Worm (Caenorhabditis elegans) whole organism, L1 larva: ENCODE measurements around the gene Y49F6A.12.

Source experiments
- F16B12.6 ChIP-seq: fragments of 150-350 bp; optimal IDR thresholded peaks from 2 replicates; lab custom pipeline; 2014; ENCODE audit warnings: missing biosample characterization, missing genetic modification characterization
- ceh-63 ChIP-seq: fragments of 200-800 bp; sonication (Bioruptor generic); optimal IDR thresholded peaks from 2 replicates; lab custom pipeline; 2018; ENCODE audit warnings: mild to moderate bottlenecking, missing genetic modification characterization, missing compliant biosample characterization
- ceh-82 ChIP-seq, 3 experiments: fragments of 150-350 bp in 1 of 3; sonication (generic microtip) in 2 of 3; optimal IDR thresholded peaks; 2 replicates each; lab custom pipeline; 2014 to 2017; ENCODE audit warnings: missing biosample characterization in 3 of 3, missing genetic modification characterization in 3 of 3
- ceh-88 ChIP-seq: fragments of 200-800 bp; sonication (Bioruptor generic); IDR thresholded peaks from 2 replicates; pipeline ENCODE4 v1.3.6; 2022; ENCODE audit warnings: missing genetic modification characterization, missing compliant biosample characterization
- ceh-90 ChIP-seq: sonication (generic microtip); optimal IDR thresholded peaks from 2 replicates; lab custom pipeline; 2016; ENCODE audit warnings: missing genetic modification characterization, missing compliant biosample characterization
- ces-1 ChIP-seq: fragments of 150-350 bp; optimal IDR thresholded peaks from 2 replicates; lab custom pipeline; 2014; ENCODE audit warnings: missing biosample characterization, missing genetic modification reagents, missing genetic modification characterization
- dpl-1 ChIP-seq, 3 experiments: fragments of 150-350 bp in 2 of 3; sonication (generic microtip) in 1 of 3; optimal IDR thresholded peaks; 2 replicates each; lab custom pipeline; 2014 to 2017; ENCODE audit warnings: missing biosample characterization in 3 of 3, missing genetic modification characterization in 3 of 3, missing genetic modification reagents in 3 of 3
- dsc-1 ChIP-seq: sonication (generic microtip); optimal IDR thresholded peaks from 2 replicates; lab custom pipeline; 2016; ENCODE audit warnings: mild to moderate bottlenecking, missing genetic modification characterization, missing compliant biosample characterization
- efl-1 ChIP-seq, 4 experiments: fragments of 150-350 bp; optimal IDR thresholded peaks in 3 of 4; peaks in 1 of 4; 1 replicate in 1 of 4; 2 replicates in 3 of 4; lab custom pipeline; 2014; ENCODE audit warnings: missing biosample characterization in 2 of 4, missing genetic modification characterization in 2 of 4, missing genetic modification reagents in 2 of 4
- egl-13 ChIP-seq: sonication (generic microtip); optimal IDR thresholded peaks from 2 replicates; lab custom pipeline; 2016; ENCODE audit warnings: missing genotype, missing genetic modification reagents, missing genetic modification characterization, missing compliant biosample characterization
- elt-2 ChIP-seq: sonication (generic microtip); optimal IDR thresholded peaks from 2 replicates; lab custom pipeline; 2016; ENCODE audit warnings: missing genetic modification characterization, mild to moderate bottlenecking, inconsistent platforms, missing compliant biosample characterization, missing genetic modification reagents
- elt-3 ChIP-seq, 6 experiments: fragments of 150-350 bp in 1 of 6; sonication (generic microtip); optimal IDR thresholded peaks; 2 replicates each; lab custom pipeline; 2017 to 2018; ENCODE audit warnings: missing biosample characterization in 6 of 6, missing genetic modification characterization in 6 of 6, inconsistent platforms in 1 of 6
- ets-5 ChIP-seq: fragments of 200-800 bp; sonication (Bioruptor generic); IDR thresholded peaks from 2 replicates; pipeline ENCODE4 v1.3.6; 2022; ENCODE audit warnings: missing genetic modification characterization, missing compliant biosample characterization
- fkh-8 ChIP-seq: sonication (generic microtip); optimal IDR thresholded peaks from 2 replicates; lab custom pipeline; 2016; ENCODE audit warnings: mild to moderate bottlenecking, missing genetic modification characterization, missing compliant biosample characterization
- hpl-2 ChIP-seq: fragments of 150-350 bp; optimal IDR thresholded peaks from 2 replicates; lab custom pipeline; 2014; ENCODE audit warnings: missing biosample characterization, missing genetic modification reagents, missing genetic modification characterization
- lin-13 ChIP-seq: fragments of 150-350 bp; optimal IDR thresholded peaks from 2 replicates; lab custom pipeline; 2014; ENCODE audit warnings: missing biosample characterization, missing genetic modification reagents, missing genetic modification characterization
- lin-35 ChIP-seq, 2 experiments: fragments of 150-350 bp; optimal IDR thresholded peaks; 2 replicates each; lab custom pipeline; 2014; ENCODE audit warnings: missing biosample characterization in 2 of 2, missing genetic modification characterization in 2 of 2, missing genetic modification reagents in 2 of 2
- mab-9 ChIP-seq: fragments of 200-800 bp; sonication (Bioruptor generic); IDR thresholded peaks from 2 replicates; pipeline ENCODE4 v1.3.6; 2022; ENCODE audit warnings: missing genetic modification reagents, missing genetic modification characterization, missing compliant biosample characterization
- mep-1 ChIP-seq: fragments of 150-350 bp; optimal IDR thresholded peaks from 2 replicates; lab custom pipeline; 2014; ENCODE audit warnings: missing biosample characterization, missing genetic modification characterization
- nhr-11 ChIP-seq: fragments of 150-350 bp; optimal IDR thresholded peaks from 2 replicates; lab custom pipeline; 2014; ENCODE audit warnings: missing biosample characterization, missing genetic modification characterization
- nhr-12 ChIP-seq: sonication (generic microtip); optimal IDR thresholded peaks from 2 replicates; lab custom pipeline; 2017; ENCODE audit warnings: missing biosample characterization, missing genetic modification characterization
- nhr-19 ChIP-seq: fragments of 200-800 bp; sonication (Bioruptor generic); conservative IDR thresholded peaks from 2 replicates; pipeline ENCODE4 v1.3.6; 2022; ENCODE audit warnings: missing genetic modification characterization, missing compliant biosample characterization
- nhr-20 ChIP-seq: sonication (generic microtip); optimal IDR thresholded peaks from 2 replicates; lab custom pipeline; 2016; ENCODE audit warnings: mild to moderate bottlenecking, missing genetic modification characterization, missing compliant biosample characterization
- nhr-237 ChIP-seq: fragments of 150-350 bp; optimal IDR thresholded peaks from 2 replicates; lab custom pipeline; 2014; ENCODE audit warnings: missing biosample characterization, missing genetic modification characterization
- nhr-28 ChIP-seq: fragments of 150-350 bp; optimal IDR thresholded peaks from 2 replicates; lab custom pipeline; 2014; ENCODE audit warnings: missing biosample characterization, missing genetic modification characterization
- nhr-47 ChIP-seq: sonication (generic microtip); optimal IDR thresholded peaks from 2 replicates; lab custom pipeline; 2016; ENCODE audit warnings: mild to moderate bottlenecking, missing genetic modification characterization, moderate library complexity, missing compliant biosample characterization
- nhr-71 ChIP-seq: sonication (generic microtip); optimal IDR thresholded peaks from 2 replicates; lab custom pipeline; 2016; ENCODE audit warnings: mild to moderate bottlenecking, missing genetic modification characterization, moderate library complexity, missing compliant biosample characterization
- nhr-76 ChIP-seq: sonication (generic microtip); optimal IDR thresholded peaks from 2 replicates; lab custom pipeline; 2017; ENCODE audit warnings: missing biosample characterization, missing genetic modification characterization
- nhr-77 ChIP-seq: fragments of 150-350 bp; optimal IDR thresholded peaks from 2 replicates; lab custom pipeline; 2014; ENCODE audit warnings: missing biosample characterization, missing genetic modification characterization
- nhr-85 ChIP-seq: sonication (generic microtip); peaks from one replicate; lab custom pipeline; 2016; ENCODE audit warnings: missing genetic modification characterization, inconsistent platforms, missing compliant biosample characterization
- nhr-90 ChIP-seq: sonication (generic microtip); optimal IDR thresholded peaks from 2 replicates; lab custom pipeline; 2016; ENCODE audit warnings: mild to moderate bottlenecking, missing genetic modification characterization, missing compliant biosample characterization; ENCODE audit not compliant: poor library complexity
- pax-3 ChIP-seq: fragments of 200-800 bp; sonication (Bioruptor generic); optimal IDR thresholded peaks from 2 replicates; lab custom pipeline; 2018; ENCODE audit warnings: mild to moderate bottlenecking, missing genetic modification characterization, moderate library complexity, missing compliant biosample characterization
- rnt-1 ChIP-seq: sonication (generic microtip); optimal IDR thresholded peaks from 2 replicates; lab custom pipeline; 2016; ENCODE audit warnings: mild to moderate bottlenecking, missing genetic modification characterization, moderate library complexity, missing compliant biosample characterization
- snu-23 ChIP-seq: sonication (generic microtip); optimal IDR thresholded peaks from 2 replicates; lab custom pipeline; 2016; ENCODE audit warnings: missing genetic modification characterization, missing compliant biosample characterization
- sptf-1 ChIP-seq: fragments of 150-350 bp; optimal IDR thresholded peaks from 2 replicates; lab custom pipeline; 2014; ENCODE audit warnings: missing biosample characterization, missing genetic modification characterization
- sup-37 ChIP-seq: fragments of 200-800 bp; sonication (Bioruptor generic); optimal IDR thresholded peaks from 2 replicates; lab custom pipeline; 2018; ENCODE audit warnings: mild to moderate bottlenecking, missing genetic modification characterization, missing compliant biosample characterization
- swsn-7 ChIP-seq: sonication (generic microtip); optimal IDR thresholded peaks from 2 replicates; lab custom pipeline; 2016; ENCODE audit warnings: missing genetic modification characterization, missing compliant biosample characterization
- unc-130 ChIP-seq: fragments of 150-350 bp; optimal IDR thresholded peaks from 2 replicates; lab custom pipeline; 2017; ENCODE audit warnings: missing biosample characterization, missing genetic modification characterization, inconsistent platforms
- vab-15 ChIP-seq: sonication (generic microtip); optimal IDR thresholded peaks from 2 replicates; lab custom pipeline; 2017; ENCODE audit warnings: missing genotype, mild to moderate bottlenecking, missing genetic modification characterization, missing compliant biosample characterization
- zip-4 ChIP-seq: fragments of 200-800 bp; sonication (Bioruptor generic); optimal IDR thresholded peaks from 2 replicates; lab custom pipeline; 2018; ENCODE audit warnings: mild to moderate bottlenecking, missing genetic modification characterization, moderate library complexity, missing compliant biosample characterization
- ztf-4 ChIP-seq: fragments of 150-350 bp; optimal IDR thresholded peaks from 2 replicates; lab custom pipeline; 2014; ENCODE audit warnings: missing biosample characterization, missing genetic modification characterization

Y49F6A.12 gene

DNA sequence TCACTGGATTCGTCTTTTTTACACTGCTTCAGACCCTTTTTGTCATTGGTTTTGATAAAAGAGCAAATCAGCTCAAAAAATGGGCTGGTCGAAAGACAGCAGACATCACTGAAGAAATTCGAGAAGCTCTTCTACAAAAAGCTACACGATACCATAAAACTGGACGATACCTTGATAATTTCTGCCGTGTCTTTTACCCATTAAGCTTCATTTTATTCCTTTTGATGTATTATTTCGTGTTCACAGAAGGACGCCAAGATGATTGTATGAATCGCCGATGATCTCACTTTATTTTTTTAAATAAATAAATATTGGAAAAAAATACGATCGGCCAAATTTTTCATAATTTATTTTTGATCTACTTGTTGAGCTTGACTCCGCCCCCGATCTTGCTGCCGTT lies 28.4 kb upstream of the Y49F6A.12 start:
- TF ChIP-seq unc-130 (tag; lab: Kevin White, UChicago) (no peak), ceh-90 (tag; lab: Kevin White, UChicago) (no peak), sptf-1 (no peak), ces-1 (GFP tag; lab: Kevin White, UChicago) (no peak), lin-13 (GFP tag; lab: Kevin White, UChicago) (no peak), nhr-47 (no peak), elt-3 (tag; optimal IDR thresholded peaks at IDR 0.05; lab: Kevin White, UChicago) (no peak), ets-5 (GFP tag; lab: Robert Waterston, UW) (no peak), ztf-4 (tag; lab: Kevin White, UChicago) (no peak), nhr-71 (tag; lab: Kevin White, UChicago) (no peak), nhr-12 (tag; lab: Kevin White, UChicago) (no peak), nhr-77 (tag; lab: Kevin White, UChicago) (no peak), ceh-88 (GFP tag; lab: Robert Waterston, UW) (no peak), sup-37 (GFP tag; lab: Kevin White, UChicago) (no peak), mab-9 (GFP tag; lab: Robert Waterston, UW) (no peak), elt-2 (tag; lab: Kevin White, UChicago) (no peak)

DNA sequence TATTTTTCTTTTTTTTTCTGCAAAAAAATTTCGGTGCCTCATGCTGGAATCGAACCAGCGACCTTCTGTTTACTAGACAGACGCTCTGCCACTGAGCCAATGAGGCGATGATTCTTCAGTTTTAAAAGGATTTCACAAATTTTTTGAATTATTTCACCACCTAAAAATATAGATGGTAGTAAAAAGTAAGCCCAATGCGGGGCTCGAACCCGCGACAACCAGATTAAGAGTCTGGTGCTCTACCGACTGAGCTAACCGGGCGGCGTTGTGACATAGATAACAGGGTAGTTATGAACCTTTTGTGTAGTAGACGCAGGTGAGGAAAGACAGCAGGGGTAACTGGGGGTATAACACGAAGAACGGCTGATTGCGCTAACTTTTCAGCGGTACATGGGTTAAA lies 27.9 kb upstream of the Y49F6A.12 start:
- TF ChIP-seq nhr-90 (peak; percentile 58), nhr-85 (tag; lab: Kevin White, UChicago) (peak; percentile 70), nhr-20 (tag; lab: Kevin White, UChicago) (peak; percentile 45), elt-2 (tag; lab: Kevin White, UChicago) (peak; percentile 34), swsn-7 (tag; lab: Kevin White, UChicago) (peak; percentile 11), fkh-8 (peak; percentile 17), lin-35 (GFP tag; optimal IDR thresholded peaks at IDR 0.05; lab: Kevin White, UChicago) (peak in 1 of 2 experiments; percentile 24), nhr-19 (GFP tag; lab: Robert Waterston, UW) (peak; percentile 37), efl-1 (optimal IDR thresholded peaks at IDR 0.05; lab: Kevin White, UChicago) (peak; percentile 14 to 29), efl-1 (GFP tag; optimal IDR thresholded peaks at IDR 0.05 in 1 of 2; lab: Kevin White, UChicago) (peak in 1 of 2 experiments; percentile 91), ceh-82 (tag; optimal IDR thresholded peaks at IDR 0.05; lab: Kevin White, UChicago) (peak in 1 of 3 experiments; percentile 21), dpl-1 (GFP tag; optimal IDR thresholded peaks at IDR 0.05; lab: Kevin White, UChicago) (peak in 1 of 3 experiments; percentile 12), rnt-1 (tag; lab: Kevin White, UChicago) (peak; percentile 50)

DNA sequence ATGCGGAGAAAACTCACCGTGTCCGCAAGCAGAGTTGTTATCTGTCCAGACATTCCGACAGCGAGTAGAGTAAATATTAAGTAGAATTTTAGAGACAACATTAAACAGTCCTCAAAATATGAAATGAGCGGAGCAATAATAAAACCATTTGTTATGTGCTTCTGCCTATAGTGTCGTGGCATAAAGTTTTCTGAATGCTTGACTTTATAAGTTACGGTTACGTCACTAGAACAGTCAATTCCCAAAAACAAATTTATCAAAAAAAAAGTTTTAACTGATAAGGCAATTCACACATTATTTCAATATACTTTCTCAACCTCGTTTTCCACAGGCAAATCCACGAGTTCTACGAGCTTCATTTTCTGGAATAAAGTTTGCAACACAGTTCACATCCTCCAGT lies 26.3 kb upstream of the Y49F6A.12 start, which contains the start of gene clec-127:
Gene clec-127, minus strand, starts transcription at position 101 of the 400 bp plus-strand sequence.
- TF ChIP-seq ets-5 (GFP tag; lab: Robert Waterston, UW) (no peak), dsc-1 (tag; lab: Kevin White, UChicago) (no peak)

DNA sequence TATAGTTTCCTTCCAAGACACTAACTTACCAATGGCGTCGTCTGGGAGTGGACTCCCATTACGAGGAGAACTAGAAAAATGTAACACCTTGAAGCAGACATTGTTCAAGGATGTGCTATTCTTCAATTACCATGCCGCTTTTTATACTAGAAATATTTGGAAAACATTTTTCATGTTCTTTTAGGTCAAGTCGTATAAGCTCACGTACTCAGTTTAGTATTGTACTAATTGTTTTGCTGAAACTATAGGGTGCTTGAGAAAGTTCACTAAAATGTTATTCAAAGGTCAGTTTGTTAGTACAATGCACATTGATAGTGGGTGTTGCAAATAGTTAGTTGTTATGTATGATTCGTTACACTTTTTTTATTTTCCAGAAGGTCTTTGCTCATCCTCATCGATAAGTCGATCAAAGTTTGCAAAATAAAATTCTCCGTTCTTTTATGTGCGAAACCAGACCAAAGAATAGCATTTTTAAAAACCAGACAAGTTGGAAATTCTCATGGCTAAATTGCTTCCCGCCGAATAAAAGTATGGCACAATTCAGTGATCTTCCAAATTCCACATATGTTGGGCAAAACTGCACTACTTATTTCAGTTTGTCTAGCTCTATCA lies 24.4 kb upstream of the Y49F6A.12 start, which contains the start of the genes clec-128 and clec-129:
Gene clec-128, minus strand, starts transcription at position 101 of the 612 bp plus-strand sequence.
Gene clec-129, plus strand, starts transcription at position 562 of the 612 bp plus-strand sequence.
- TF ChIP-seq nhr-237 (no peak), rnt-1 (tag; lab: Kevin White, UChicago) (no peak), vab-15 (tag; lab: Kevin White, UChicago) (no peak), mep-1 (tag; lab: Kevin White, UChicago) (no peak), dpl-1 (GFP tag; optimal IDR thresholded peaks at IDR 0.05; lab: Kevin White, UChicago) (no peak), unc-130 (tag; lab: Kevin White, UChicago) (no peak)
- TF ChIP-seq, all 84 proteins: peak for 0

DNA sequence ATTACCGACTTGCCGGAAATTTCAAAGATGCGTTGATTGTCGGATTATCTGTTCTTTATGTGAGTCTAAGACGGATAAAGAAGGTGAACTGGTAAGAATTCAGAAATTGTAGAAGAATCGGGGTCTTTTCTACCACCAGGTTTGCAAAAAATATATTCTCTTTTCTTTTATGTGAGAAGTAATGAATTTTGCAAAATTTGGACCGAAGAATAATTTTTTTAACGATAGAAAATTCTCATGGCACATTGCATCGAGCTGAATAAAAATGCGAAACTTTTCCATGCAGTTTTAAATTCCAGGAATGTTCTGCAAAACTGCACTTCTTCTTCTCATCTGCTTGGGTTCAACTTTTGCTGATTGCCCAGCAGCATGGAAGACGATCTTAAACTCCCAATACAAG lies 22.2 kb upstream of the Y49F6A.12 start, which contains the start of gene clec-130:
Gene clec-130, plus strand, starts transcription at position 301 of the 400 bp plus-strand sequence.
- TF ChIP-seq sup-37 (GFP tag; lab: Kevin White, UChicago), result no peak
- TF ChIP-seq hpl-2, result no peak
- TF ChIP-seq ceh-88 (GFP tag; lab: Robert Waterston, UW), result no peak
- TF ChIP-seq nhr-76, result no peak
- TF ChIP-seq ceh-90 (tag; lab: Kevin White, UChicago), result no peak
- TF ChIP-seq zip-4 (GFP tag; lab: Kevin White, UChicago), result no peak
- TF ChIP-seq pax-3 (tag; lab: Kevin White, UChicago), result no peak
- no peak for TF ChIP-seq ztf-4 (tag; lab: Kevin White, UChicago)
- TF ChIP-seq nhr-11 (tag; lab: Kevin White, UChicago), result no peak
- TF ChIP-seq ceh-82 (tag; optimal IDR thresholded peaks at IDR 0.05; lab: Kevin White, UChicago), result no peak
- no peak for TF ChIP-seq F16B12.6
- TF ChIP-seq egl-13 (tag; lab: Kevin White, UChicago), result no peak
- TF ChIP-seq elt-3 (tag; optimal IDR thresholded peaks at IDR 0.05; lab: Kevin White, UChicago), result no peak
- no peak for TF ChIP-seq snu-23
- TF ChIP-seq ceh-63 (GFP tag; lab: Kevin White, UChicago), result no peak
- no peak for TF ChIP-seq nhr-28 (tag; lab: Kevin White, UChicago)
